Fruit fly (Drosophila melanogaster) whole organism, embryonic: ENCODE results near the gene Cyt-c-p.

ENCODE experiments used
- CG10147 ChIP-seq: fragments of 200-800 bp; sonication (Bioruptor generic); optimal IDR thresholded peaks from 2 replicates; lab custom pipeline; 2019; ENCODE audit warnings: missing biosample characterization, mild to moderate bottlenecking, missing genetic modification characterization, moderate library complexity
- CG10959 ChIP-seq: fragments of 200-800 bp; sonication (Bioruptor generic); IDR thresholded peaks from 2 replicates; pipeline ENCODE4 v1.3.6; 2022; ENCODE audit warnings: missing biosample characterization, missing genetic modification characterization
- CG11093 ChIP-seq: fragments of 200-800 bp; sonication (Bioruptor generic); IDR thresholded peaks from 3 replicates; pipeline ENCODE4 v1.3.6; 2022; ENCODE audit warnings: missing biosample characterization, missing genetic modification characterization
- CG11695 ChIP-seq: fragments of 200-800 bp; sonication (Bioruptor generic); IDR thresholded peaks from 3 replicates; pipeline ENCODE4 v1.3.6; 2022; ENCODE audit warnings: missing biosample characterization, missing genetic modification characterization
- CG12236 ChIP-seq: fragments of 200-800 bp; sonication (Bioruptor generic); optimal IDR thresholded peaks from 2 replicates; lab custom pipeline; 2016; ENCODE audit warnings: missing biosample characterization, missing genetic modification characterization
- CG13123 ChIP-seq: fragments of 200-800 bp; sonication (Bioruptor generic); optimal IDR thresholded peaks from 2 replicates; lab custom pipeline; 2016; ENCODE audit warnings: missing biosample characterization, missing genetic modification characterization
- CG13296 ChIP-seq: fragments of 200-800 bp; sonication (Bioruptor generic); optimal IDR thresholded peaks from 3 replicates; lab custom pipeline; 2018; ENCODE audit warnings: missing biosample characterization, mild to moderate bottlenecking, missing genetic modification characterization
- CG14050 ChIP-seq: fragments of 200-800 bp; sonication (Bioruptor generic); IDR thresholded peaks from 3 replicates; pipeline ENCODE4 v1.3.6; 2022; ENCODE audit warnings: missing biosample characterization, missing genetic modification characterization
- CG14441 ChIP-seq: fragments of 200-800 bp; sonication (Bioruptor generic); IDR thresholded peaks from 2 replicates; pipeline ENCODE4 v1.3.6; 2022; ENCODE audit warnings: missing biosample characterization, missing genetic modification characterization
- CG15696 ChIP-seq: fragments of 200-800 bp; sonication (Bioruptor generic); optimal IDR thresholded peaks from 2 replicates; lab custom pipeline; 2019; ENCODE audit warnings: missing biosample characterization, mild to moderate bottlenecking, missing genetic modification characterization, moderate library complexity
- CG31441 ChIP-seq: fragments of 200-800 bp; sonication (Bioruptor generic); IDR thresholded peaks from 2 replicates; pipeline ENCODE4 v1.3.6; 2022; ENCODE audit warnings: missing biosample characterization, missing genetic modification characterization
- CG3726 ChIP-seq: fragments of 200-800 bp; sonication (Bioruptor generic); IDR thresholded peaks from 3 replicates; pipeline ENCODE4, ENCODE4 v1.3.6; 2022; ENCODE audit warnings: missing biosample characterization, missing genetic modification characterization
- CG4854 ChIP-seq: fragments of 200-800 bp; sonication (Bioruptor generic); optimal IDR thresholded peaks from 2 replicates; lab custom pipeline; 2016; ENCODE audit warnings: missing biosample characterization, missing genetic modification characterization, inconsistent platforms
- CG7372 ChIP-seq: fragments of 200-800 bp; sonication (Bioruptor generic); IDR thresholded peaks from 2 replicates; pipeline ENCODE4 v1.3.6; 2022; ENCODE audit warnings: missing biosample characterization, missing genetic modification characterization
- CG8388 ChIP-seq: fragments of 200-800 bp; sonication (Bioruptor generic); optimal IDR thresholded peaks from 2 replicates; lab custom pipeline; 2019; ENCODE audit warnings: missing biosample characterization, mild to moderate bottlenecking, missing genetic modification characterization, moderate library complexity
- CG9817 ChIP-seq: fragments of 200-800 bp; sonication (Bioruptor generic); optimal IDR thresholded peaks from 2 replicates; lab custom pipeline; 2018; ENCODE audit warnings: missing biosample characterization, mild to moderate bottlenecking, missing genetic modification characterization, moderate library complexity
- CG9876 ChIP-seq: fragments of 200-800 bp; sonication (Bioruptor generic); optimal IDR thresholded peaks from 2 replicates; lab custom pipeline; 2016; ENCODE audit warnings: missing biosample characterization, missing genetic modification characterization
- CkIIα-i1 ChIP-seq: fragments of 200-800 bp; sonication (Bioruptor generic); IDR thresholded peaks from 2 replicates; pipeline ENCODE4 v1.3.6; 2022; ENCODE audit warnings: missing biosample characterization, missing genetic modification characterization
- Dref ChIP-seq: fragments of 200-800 bp; sonication (Bioruptor generic); IDR thresholded peaks from 2 replicates; pipeline ENCODE4 v1.3.6; 2022; ENCODE audit warnings: missing biosample characterization, missing genetic modification characterization
- Ets97D ChIP-seq: fragments of 200-800 bp; sonication (Bioruptor generic); optimal IDR thresholded peaks from 3 replicates; lab custom pipeline; 2016; ENCODE audit warnings: missing biosample characterization, missing genetic modification characterization
- Kr ChIP-seq: fragments of 200-800 bp; sonication (Bioruptor generic); optimal IDR thresholded peaks from 2 replicates; lab custom pipeline; 2017; ENCODE audit warnings: missing biosample characterization, mild to moderate bottlenecking, missing genetic modification characterization
- NC2α ChIP-seq: fragments of 200-800 bp; sonication (Bioruptor generic); optimal IDR thresholded peaks from 2 replicates; lab custom pipeline; 2016; ENCODE audit warnings: missing biosample characterization, missing genetic modification characterization
- Poxn ChIP-seq: fragments of 200-800 bp; sonication (Bioruptor generic); IDR thresholded peaks from 2 replicates; pipeline ENCODE4 v1.3.6; 2022; ENCODE audit warnings: missing biosample characterization, missing genetic modification characterization
- Side ChIP-seq: fragments of 200-800 bp; sonication (Bioruptor generic); optimal IDR thresholded peaks from 2 replicates; lab custom pipeline; 2016; ENCODE audit warnings: missing biosample characterization, missing genetic modification characterization
- Six4 ChIP-seq: fragments of 200-800 bp; sonication (Bioruptor generic); optimal IDR thresholded peaks from 2 replicates; lab custom pipeline; 2016; ENCODE audit warnings: missing biosample characterization, missing genetic modification characterization
- Trl ChIP-seq, 3 experiments: fragments of >200 bp in 2 of 3; fragments of 200-800 bp in 1 of 3; sonication (Bioruptor generic) in 1 of 3; optimal IDR thresholded peaks; 2 replicates in 1 of 3; 3 replicates in 2 of 3; lab custom pipeline; 2016 to 2017; ENCODE audit warnings: missing biosample characterization in 1 of 3, missing genetic modification characterization in 1 of 3
- Usf ChIP-seq: fragments of 200-800 bp; sonication (Bioruptor generic); optimal IDR thresholded peaks from 2 replicates; lab custom pipeline; 2017; ENCODE audit warnings: missing genotype, missing biosample characterization, missing genetic modification characterization
- Xbp1 ChIP-seq: fragments of 200-800 bp; sonication (Bioruptor generic); optimal IDR thresholded peaks from 3 replicates; lab custom pipeline; 2016; ENCODE audit warnings: missing biosample characterization, mild to moderate bottlenecking, missing genetic modification characterization
- ase ChIP-seq: fragments of 200-800 bp; sonication (Bioruptor generic); IDR thresholded peaks from 3 replicates; pipeline ENCODE4 v1.3.6; 2022; ENCODE audit warnings: missing biosample characterization, missing genetic modification characterization
- dimm ChIP-seq: fragments of 200-800 bp; sonication (Bioruptor generic); IDR thresholded peaks from 2 replicates; pipeline ENCODE4 v1.3.6; 2022; ENCODE audit warnings: missing biosample characterization, missing genetic modification characterization
- emc ChIP-seq: fragments of 200-800 bp; sonication (Bioruptor generic); optimal IDR thresholded peaks from 2 replicates; lab custom pipeline; 2016; ENCODE audit warnings: missing biosample characterization, missing genetic modification characterization
- fd3F ChIP-seq: fragments of 200-800 bp; sonication (Bioruptor generic); optimal IDR thresholded peaks from 2 replicates; lab custom pipeline; 2018; ENCODE audit warnings: missing biosample characterization, mild to moderate bottlenecking, missing genetic modification characterization, moderate library complexity
- gsb-n ChIP-seq: fragments of 200-800 bp; sonication (Bioruptor generic); optimal IDR thresholded peaks from 3 replicates; lab custom pipeline; 2018; ENCODE audit warnings: missing biosample characterization, mild to moderate bottlenecking, missing genetic modification characterization
- hbn ChIP-seq: fragments of 200-800 bp; sonication (Bioruptor generic); IDR thresholded peaks from 2 replicates; pipeline ENCODE4 v1.3.6; 2022; ENCODE audit warnings: missing biosample characterization, missing genetic modification characterization; ENCODE audit not compliant: partially characterized antibody
- hkb ChIP-seq, 2 experiments: fragments of 200-800 bp in 1 of 2; fragments of >200 bp in 1 of 2; sonication (Bioruptor generic) in 1 of 2; IDR thresholded peaks in 1 of 2; optimal IDR thresholded peaks in 1 of 2; 2 replicates each; pipeline versions ENCODE4 v1.3.6 to Lab custom; 2017 to 2022; ENCODE audit warnings: missing biosample characterization in 1 of 2, missing genetic modification characterization in 1 of 2
- jigr1 ChIP-seq: fragments of 200-800 bp; sonication (Bioruptor generic); IDR thresholded peaks from 3 replicates; pipeline ENCODE4 v1.3.6; 2022; ENCODE audit warnings: missing biosample characterization, missing genetic modification characterization
- jing ChIP-seq: fragments of 200-800 bp; sonication (Bioruptor generic); optimal IDR thresholded peaks from 2 replicates; lab custom pipeline; 2018; ENCODE audit warnings: missing biosample characterization, mild to moderate bottlenecking, missing genetic modification characterization
- ken ChIP-seq: fragments of 200-800 bp; sonication (Bioruptor generic); IDR thresholded peaks from 3 replicates; pipeline ENCODE4 v1.3.6; 2022; ENCODE audit warnings: missing biosample characterization, missing genetic modification characterization
- klu ChIP-seq: fragments of 200-800 bp; sonication (Bioruptor generic); IDR thresholded peaks from 2 replicates; pipeline ENCODE4 v1.3.6; 2022; ENCODE audit warnings: missing biosample characterization, missing genetic modification characterization
- kni ChIP-seq: fragments of 200-800 bp; sonication (Bioruptor generic); optimal IDR thresholded peaks from 3 replicates; lab custom pipeline; 2017; ENCODE audit warnings: mild to moderate bottlenecking, missing biosample characterization, missing genetic modification reagents, missing genetic modification characterization
- maf-S ChIP-seq: fragments of 200-800 bp; sonication (Bioruptor generic); optimal IDR thresholded peaks from 2 replicates; lab custom pipeline; 2016; ENCODE audit warnings: missing biosample characterization, missing genetic modification characterization
- p53 ChIP-seq: fragments of 200-800 bp; sonication (Bioruptor generic); optimal IDR thresholded peaks from 2 replicates; lab custom pipeline; 2016; ENCODE audit warnings: missing biosample characterization, missing genetic modification characterization
- ranshi ChIP-seq: fragments of 200-800 bp; sonication (Bioruptor generic); IDR thresholded peaks from 2 replicates; pipeline ENCODE4 v1.3.6; 2022; ENCODE audit warnings: missing biosample characterization, missing genetic modification characterization
- sisA ChIP-seq: fragments of 200-800 bp; sonication (Bioruptor generic); IDR thresholded peaks from 2 replicates; pipeline ENCODE4 v1.3.6; 2022; ENCODE audit warnings: missing biosample characterization, missing genetic modification characterization
- ttk ChIP-seq: fragments of 200-800 bp; sonication (Bioruptor generic); IDR thresholded peaks from 2 replicates; pipeline ENCODE4 v2.1.2; 2022; ENCODE audit warnings: missing biosample characterization, missing genetic modification characterization
- wek ChIP-seq: fragments of 200-800 bp; sonication (Bioruptor generic); optimal IDR thresholded peaks from 3 replicates; lab custom pipeline; 2018; ENCODE audit warnings: missing biosample characterization, mild to moderate bottlenecking, missing genetic modification characterization, moderate library complexity
- wor ChIP-seq: fragments of 200-800 bp; sonication (Bioruptor generic); IDR thresholded peaks from 2 replicates; pipeline ENCODE4 v1.3.6; 2022; ENCODE audit warnings: missing biosample characterization, missing genetic modification characterization
- zf30C ChIP-seq: fragments of 200-800 bp; sonication (Bioruptor generic); optimal IDR thresholded peaks from 3 replicates; lab custom pipeline; 2018; ENCODE audit warnings: missing biosample characterization, mild to moderate bottlenecking, missing genetic modification characterization

Cyt-c-p gene

dm6 chr2L:16683958-16684877, 35.5 kb upstream of the Cyt-c-p start, which contains the start of gene CG31807 (continued):
- TF ChIP-seq p53 (GFP tag; lab: Kevin White, UChicago) (no peak), Side (GFP tag; lab: Kevin White, UChicago) (peak; percentile 47), Trl (optimal IDR thresholded peaks at IDR 0.05; lab: Kevin White, UChicago) (no peak), Trl (GFP tag; optimal IDR thresholded peaks at IDR 0.05; lab: Kevin White, UChicago) (peak; percentile 65), ken (GFP tag; lab: Robert Waterston, UW) (0 out of 3 replicates have a peak, but pooled peaks have one; percentile 38), Usf (no peak), gsb-n (tag; lab: Kevin White, UChicago) (peak; percentile 73), CG4854 (GFP tag; lab: Kevin White, UChicago) (peak; percentile 25), NC2α (GFP tag; lab: Kevin White, UChicago) (peak; percentile 17), CG14441 (GFP tag; lab: Robert Waterston, UW) (peak; percentile 21), ranshi (GFP tag; lab: Robert Waterston, UW) (0 out of 2 replicates have a peak, but pooled peaks have one; percentile 9), CG9817 (tag; lab: Kevin White, UChicago) (peak; percentile 55), kni (no peak), wor (peak; percentile 25; the same call in 1 of the 2 replicates), CG14050 (GFP tag; lab: Robert Waterston, UW) (peak; percentile 20; the same call in 1 of the 3 replicates), Poxn (GFP tag; lab: Robert Waterston, UW) (no peak; the same call in 1 of the 2 replicates), klu (GFP tag; lab: Robert Waterston, UW) (no peak), fd3F (GFP tag; lab: Kevin White, UChicago) (peak; percentile 45), CG13123 (GFP tag; lab: Kevin White, UChicago) (no peak), CG13296 (GFP tag; lab: Kevin White, UChicago) (peak; percentile 77), CG11093 (no peak), CG3726 (GFP tag; lab: Robert Waterston, UW) (no peak), CG10959 (GFP tag; lab: Robert Waterston, UW) (no peak), CG12236 (GFP tag; lab: Kevin White, UChicago) (peak; percentile 63), Ets97D (GFP tag; lab: Kevin White, UChicago) (no peak), maf-S (GFP tag; lab: Kevin White, UChicago) (peak; percentile 67), CG11695 (GFP tag; lab: Robert Waterston, UW) (peak; percentile 28; the same call in 1 of the 3 replicates), zf30C (GFP tag; lab: Kevin White, UChicago) (no peak), CkIIα-i1 (no peak), CG31441 (GFP tag; lab: Robert Waterston, UW) (peak; percentile 75), Xbp1 (GFP tag; lab: Kevin White, UChicago) (peak; percentile 30), emc (GFP tag; lab: Kevin White, UChicago) (no peak), hbn (GFP tag; lab: Robert Waterston, UW) (no peak), wek (no peak), sisA (GFP tag; lab: Robert Waterston, UW) (peak; percentile 41), Six4 (no peak), CG10147 (GFP tag; lab: Kevin White, UChicago) (peak; percentile 82), Dref (GFP tag; lab: Robert Waterston, UW) (no peak), ase (GFP tag; lab: Robert Waterston, UW) (peak; percentile 28; the same call in 1 of the 3 replicates), CG9876 (no peak), CG15696 (no peak), ttk (0 out of 2 replicates have a peak, but pooled peaks have one; percentile 5), CG8388 (GFP tag; lab: Kevin White, UChicago) (peak; percentile 68), hkb (optimal IDR thresholded peaks at IDR 0.05; lab: Kevin White, UChicago) (no peak), hkb (GFP tag; IDR thresholded peaks at IDR 0.05; lab: Robert Waterston, UW) (peak; percentile 62), CG7372 (GFP tag; lab: Robert Waterston, UW) (no peak), Kr (no peak), jigr1 (GFP tag; lab: Robert Waterston, UW) (no peak), dimm (GFP tag; lab: Robert Waterston, UW) (no peak; the same call in 1 of the 2 replicates), jing (GFP tag; lab: Kevin White, UChicago) (peak; percentile 14)
